Worm (Caenorhabditis elegans) whole organism, L4 larva: ENCODE data around the gene sri-74.
A peak's percentile ranks its signal among the peaks of the same experiment; 100 is the strongest.
"Not testable (repeated sequence)": the region's sequence is repeated elsewhere in the genome, so short reads cannot be mapped to it uniquely, and the experiment has no call there.

Experiments used
- D1046.2 ChIP-seq: fragments of 200-800 bp; sonication (Bioruptor generic); IDR thresholded peaks from 2 replicates; pipeline ENCODE4 v1.3.6; 2022; ENCODE audit warnings: missing genetic modification characterization, missing compliant biosample characterization
- F26F4.8 ChIP-seq: fragments of 200-800 bp; sonication (Bioruptor generic); conservative IDR thresholded peaks from 2 replicates; pipeline ENCODE4 v1.3.6; 2022; ENCODE audit warnings: missing genetic modification characterization, missing compliant biosample characterization
- F49E8.2 ChIP-seq: sonication (generic microtip); optimal IDR thresholded peaks from 2 replicates; lab custom pipeline; 2016; ENCODE audit warnings: missing compliant biosample characterization, mild to moderate bottlenecking, missing genetic modification characterization, borderline replicate concordance
- Y5F2A.4 ChIP-seq: fragments of 200-800 bp; sonication (Bioruptor generic); optimal IDR thresholded peaks from 2 replicates; lab custom pipeline; 2018; ENCODE audit warnings: mild to moderate bottlenecking, missing genetic modification characterization, missing compliant biosample characterization
- Y75B8A.6 ChIP-seq: fragments of 200-800 bp; sonication (Bioruptor generic); IDR thresholded peaks from 2 replicates; pipeline ENCODE4 v1.3.6; 2022; ENCODE audit warnings: missing genetic modification reagents, missing genetic modification characterization, missing compliant biosample characterization
- ZK337.2 ChIP-seq: fragments of 200-800 bp; sonication (Bioruptor generic); IDR thresholded peaks from 2 replicates; pipeline ENCODE4 v1.3.6; 2022; ENCODE audit warnings: missing genetic modification reagents, missing genetic modification characterization, missing compliant biosample characterization
- aha-1 ChIP-seq: fragments of 150-350 bp; peaks from one replicate; lab custom pipeline; 2014; ENCODE audit warnings: missing biosample characterization, missing genetic modification characterization
- ama-1 ChIP-seq: fragments of 150-350 bp; optimal IDR thresholded peaks from 2 replicates; lab custom pipeline; 2014; ENCODE audit warnings: inconsistent platforms, mixed read lengths
- ceh-20 ChIP-seq: fragments of 200-800 bp; sonication (Bioruptor generic); IDR thresholded peaks from 2 replicates; pipeline ENCODE4 v1.3.6; 2022; ENCODE audit warnings: missing genetic modification reagents, missing genetic modification characterization, missing compliant biosample characterization
- ceh-28 ChIP-seq: fragments of 150-350 bp; optimal IDR thresholded peaks from 2 replicates; lab custom pipeline; 2014; ENCODE audit warnings: missing biosample characterization, missing genetic modification reagents, missing genetic modification characterization
- ceh-32 ChIP-seq: sonication (generic microtip); optimal IDR thresholded peaks from 2 replicates; lab custom pipeline; 2016; ENCODE audit warnings: mild to moderate bottlenecking, missing genetic modification characterization, missing compliant biosample characterization; ENCODE audit not compliant: poor library complexity
- ceh-82 ChIP-seq: sonication (generic microtip); optimal IDR thresholded peaks from 2 replicates; lab custom pipeline; 2017; ENCODE audit warnings: missing biosample characterization, missing genetic modification characterization
- cey-2 ChIP-seq: sonication (generic microtip); optimal IDR thresholded peaks from 3 replicates; lab custom pipeline; 2017; ENCODE audit warnings: missing genetic modification characterization, mild to moderate bottlenecking, missing compliant biosample characterization, antibody characterized with exemption, borderline replicate concordance; ENCODE audit not compliant: insufficient read depth
- ctbp-1 ChIP-seq: fragments of 200-800 bp; sonication (Bioruptor generic); IDR thresholded peaks from 2 replicates; pipeline ENCODE4 v1.3.6; 2022; ENCODE audit warnings: missing genetic modification reagents, missing genetic modification characterization, missing compliant biosample characterization
- dmd-6 ChIP-seq: fragments of 200-800 bp; sonication (Bioruptor generic); IDR thresholded peaks from 2 replicates; pipeline ENCODE4 v1.3.6; 2022; ENCODE audit warnings: missing genetic modification reagents, missing genetic modification characterization, missing compliant biosample characterization
- dmd-8 ChIP-seq: fragments of 200-800 bp; sonication (Bioruptor generic); IDR thresholded peaks from 2 replicates; pipeline ENCODE4 v1.3.6; 2022; ENCODE audit warnings: missing genetic modification characterization, missing compliant biosample characterization
- dpl-1 ChIP-seq: fragments of 150-350 bp; optimal IDR thresholded peaks from 2 replicates; lab custom pipeline; 2014; ENCODE audit warnings: missing biosample characterization, missing genetic modification reagents, missing genetic modification characterization
- duxl-1 ChIP-seq: sonication (generic microtip); optimal IDR thresholded peaks from 2 replicates; lab custom pipeline; 2016; ENCODE audit warnings: mild to moderate bottlenecking, missing genetic modification characterization, moderate library complexity, missing compliant biosample characterization; ENCODE audit not compliant: poor library complexity
- egl-43 ChIP-seq: fragments of 200-800 bp; sonication (Bioruptor generic); IDR thresholded peaks from 2 replicates; pipeline ENCODE4 v1.3.6; 2022; ENCODE audit warnings: missing genetic modification reagents, missing genetic modification characterization, missing compliant biosample characterization
- hif-1 ChIP-seq, 2 experiments: sonication (generic microtip); optimal IDR thresholded peaks; 2 replicates each; lab custom pipeline; 2016 to 2017; ENCODE audit warnings: missing compliant biosample characterization in 2 of 2, missing genetic modification characterization in 2 of 2, missing genetic modification reagents in 2 of 2, missing genotype in 2 of 2, mild to moderate bottlenecking in 1 of 2
- hlh-30 ChIP-seq: sonication (generic microtip); optimal IDR thresholded peaks from 2 replicates; lab custom pipeline; 2017; ENCODE audit warnings: antibody characterized with exemption, mild to moderate bottlenecking, missing genetic modification characterization, missing compliant biosample characterization; ENCODE audit not compliant: insufficient read depth
- lin-29 ChIP-seq: fragments of 200-800 bp; sonication (Bioruptor generic); IDR thresholded peaks from 2 replicates; pipeline ENCODE4 v1.3.6; 2022; ENCODE audit warnings: missing genetic modification reagents, missing genetic modification characterization, missing compliant biosample characterization
- lin-38 ChIP-seq: fragments of 200-800 bp; sonication (Bioruptor generic); IDR thresholded peaks from 2 replicates; pipeline ENCODE4 v1.3.6; 2022; ENCODE audit warnings: missing genetic modification reagents, missing genetic modification characterization, missing compliant biosample characterization
- lir-3 ChIP-seq: sonication (generic microtip); optimal IDR thresholded peaks from 2 replicates; lab custom pipeline; 2016; ENCODE audit warnings: mild to moderate bottlenecking, missing genetic modification characterization, missing compliant biosample characterization
- mdt-29 ChIP-seq: fragments of 200-800 bp; sonication (Bioruptor generic); IDR thresholded peaks from 2 replicates; pipeline ENCODE4 v1.3.6; 2022; ENCODE audit warnings: missing genetic modification reagents, missing genetic modification characterization, missing compliant biosample characterization
- mxl-3 ChIP-seq: fragments of 200-800 bp; sonication (Bioruptor generic); optimal IDR thresholded peaks from 2 replicates; lab custom pipeline; 2018; ENCODE audit warnings: mild to moderate bottlenecking, missing genetic modification characterization, missing compliant biosample characterization
- nhr-102 ChIP-seq: sonication (generic microtip); optimal IDR thresholded peaks from 2 replicates; lab custom pipeline; 2016; ENCODE audit warnings: mild to moderate bottlenecking, missing genetic modification characterization, moderate library complexity, missing compliant biosample characterization
- nhr-11 ChIP-seq: fragments of 150-350 bp; optimal IDR thresholded peaks from 2 replicates; lab custom pipeline; 2014; ENCODE audit warnings: missing biosample characterization, missing genetic modification characterization
- nhr-237 ChIP-seq: sonication (generic microtip); optimal IDR thresholded peaks from 2 replicates; lab custom pipeline; 2017; ENCODE audit warnings: missing biosample characterization, missing genetic modification characterization
- nhr-28 ChIP-seq: fragments of 150-350 bp; optimal IDR thresholded peaks from 2 replicates; lab custom pipeline; 2014; ENCODE audit warnings: missing biosample characterization, missing genetic modification characterization
- nhr-76 ChIP-seq: fragments of 150-350 bp; optimal IDR thresholded peaks from 2 replicates; lab custom pipeline; 2014; ENCODE audit warnings: missing biosample characterization, missing genetic modification characterization
- pqm-1 ChIP-seq: sonication (generic microtip); optimal IDR thresholded peaks from 2 replicates; lab custom pipeline; 2017; ENCODE audit warnings: missing biosample characterization, missing genetic modification characterization
- rbr-2 ChIP-seq: sonication (generic microtip); optimal IDR thresholded peaks from 2 replicates; lab custom pipeline; 2016; ENCODE audit warnings: missing genotype, missing genetic modification characterization, missing compliant biosample characterization
- sdz-12 ChIP-seq: fragments of 200-800 bp; sonication (Bioruptor generic); optimal IDR thresholded peaks from 2 replicates; lab custom pipeline; 2018; ENCODE audit warnings: mild to moderate bottlenecking, missing genetic modification characterization, missing compliant biosample characterization
- skn-1 ChIP-seq: fragments of 150-350 bp; optimal IDR thresholded peaks from 2 replicates; lab custom pipeline; 2014; ENCODE audit warnings: missing biosample characterization, missing genetic modification characterization
- snpc-4 ChIP-seq: fragments of 150-350 bp; optimal IDR thresholded peaks from 2 replicates; lab custom pipeline; 2014; ENCODE audit warnings: missing biosample characterization, missing genetic modification characterization
- unc-130 ChIP-seq: sonication (generic microtip); optimal IDR thresholded peaks from 2 replicates; lab custom pipeline; 2016; ENCODE audit warnings: missing genetic modification reagents, missing genetic modification characterization, missing compliant biosample characterization
- unc-62 ChIP-seq, 3 experiments: fragments of 150-350 bp in 1 of 3; sonication (generic microtip); optimal IDR thresholded peaks in 2 of 3; peaks in 1 of 3; 1 replicate in 1 of 3; 2 replicates in 2 of 3; lab custom pipeline; 2014 to 2017; ENCODE audit warnings: missing biosample characterization in 3 of 3, missing genetic modification characterization in 3 of 3, missing genetic modification reagents in 3 of 3, missing genotype in 1 of 3
- zag-1 ChIP-seq: fragments of 150-350 bp; optimal IDR thresholded peaks from 2 replicates; lab custom pipeline; 2014; ENCODE audit warnings: missing biosample characterization, missing genetic modification characterization
- zfp-3 ChIP-seq: fragments of 200-800 bp; sonication (Bioruptor generic); conservative IDR thresholded peaks from 2 replicates; pipeline ENCODE4 v1.3.6; 2022; ENCODE audit warnings: missing genetic modification reagents, missing genetic modification characterization, missing compliant biosample characterization

The sri-74 gene

ce11 chrII:2619148-2619547 is 36.2 kb upstream of the sri-74 start, which contains the start of gene msrp-6:
Gene msrp-6, plus strand, starts transcription at chrII:2619448.
- TF ChIP-seq unc-62 (GFP tag; optimal IDR thresholded peaks at IDR 0.05 in 1 of 2; lab: Kevin White, UChicago), result peak in 1 of 2 experiments; percentile 28
- TF ChIP-seq unc-62 (tag; optimal IDR thresholded peaks at IDR 0.05; lab: Kevin White, UChicago), result not testable (repeated sequence)
- peak; percentile 25 for TF ChIP-seq aha-1 (tag; lab: Kevin White, UChicago)

- not testable (repeated sequence) for TF ChIP-seq Y5F2A.4 (GFP tag; lab: Kevin White, UChicago); hif-1 (tag; optimal IDR thresholded peaks at IDR 0.05; lab: Kevin White, UChicago); unc-130 (GFP tag; lab: Kevin White, UChicago)
These were observed 33.7 kb upstream of the sri-74 start, which contains the start of gene msrp-5 for ce11 chrII:2616634-2617033. Gene msrp-5, plus strand, starts transcription at chrII:2616934.

ce11 chrII:2612278-2612677 is 29.3 kb upstream of the sri-74 start, which contains the start of gene D2062.13:
Gene D2062.13, plus strand, starts transcription at chrII:2612578.
- TF ChIP-seq ceh-82; ama-1 (lab: Kevin White, UChicago); Y5F2A.4 (GFP tag; lab: Kevin White, UChicago): not testable (repeated sequence)

- no peak for TF ChIP-seq nhr-76 (tag; lab: Kevin White, UChicago)
- no peak for TF ChIP-seq F49E8.2 (tag; lab: Kevin White, UChicago)
- no peak for TF ChIP-seq dmd-6
- no peak for TF ChIP-seq duxl-1 (tag; lab: Kevin White, UChicago)
- no peak for TF ChIP-seq rbr-2
- TF ChIP-seq F26F4.8 (GFP tag; lab: Robert Waterston, UW), result no peak
- TF ChIP-seq ceh-32 (tag; lab: Kevin White, UChicago), result no peak
- no peak for TF ChIP-seq Y75B8A.6
- no peak for TF ChIP-seq nhr-11 (tag; lab: Kevin White, UChicago)
- no peak for TF ChIP-seq unc-130 (GFP tag; lab: Kevin White, UChicago)
- no peak for TF ChIP-seq zfp-3 (GFP tag; lab: Robert Waterston, UW)
- no peak for TF ChIP-seq unc-62 (GFP tag; optimal IDR thresholded peaks at IDR 0.05 in 1 of 2; lab: Kevin White, UChicago)
- TF ChIP-seq unc-62 (tag; optimal IDR thresholded peaks at IDR 0.05; lab: Kevin White, UChicago), result no peak
- no peak for TF ChIP-seq dmd-8
- no peak for TF ChIP-seq dpl-1 (GFP tag; lab: Kevin White, UChicago)
- no peak for TF ChIP-seq ceh-82
- no peak for TF ChIP-seq lir-3 (tag; lab: Kevin White, UChicago)
- no peak for TF ChIP-seq mdt-29 (GFP tag; lab: Robert Waterston, UW)
These were observed 28.1 kb upstream of the sri-74 start for ce11 chrII:2611009-2611408.

DNA sequence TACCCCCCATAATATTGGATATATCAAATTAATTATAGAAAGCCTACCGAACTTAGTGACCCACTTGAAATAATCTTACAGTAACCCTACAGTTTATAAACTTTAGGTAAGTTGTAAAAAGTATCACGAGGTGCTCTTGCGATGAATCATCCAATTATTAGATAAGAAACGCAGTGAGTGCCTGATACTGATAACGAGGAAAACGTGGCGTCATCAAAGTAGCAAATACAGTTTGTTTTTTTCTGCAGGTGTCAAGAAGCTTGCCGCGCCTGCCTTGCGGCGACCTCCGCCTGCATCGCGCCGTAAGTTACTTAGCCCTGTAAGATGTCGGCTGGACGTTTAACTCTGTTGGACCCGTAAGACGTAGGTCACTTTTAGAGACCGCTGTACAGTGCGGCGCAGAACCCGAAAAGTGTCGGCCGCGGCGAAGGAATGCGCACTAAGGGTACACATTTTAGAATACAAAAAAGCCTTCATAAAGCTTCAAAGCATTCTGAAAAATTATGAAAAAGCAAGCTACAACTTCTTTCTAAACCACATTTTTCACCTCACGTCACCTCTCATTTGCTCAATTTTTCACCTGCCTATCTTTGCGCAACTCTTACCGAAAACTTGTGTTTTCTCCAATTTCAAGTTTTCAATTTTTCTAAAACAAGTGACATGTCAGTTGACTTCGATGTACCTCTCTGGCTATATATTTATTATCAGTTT is 27.4 kb upstream of the sri-74 start, which contains the start of gene sri-38:
Gene sri-38, plus strand, starts transcription at position 661 of the 711 bp plus-strand sequence.
- no peak for TF ChIP-seq sdz-12 (GFP tag; lab: Kevin White, UChicago)
- no peak for TF ChIP-seq snpc-4 (tag; lab: Kevin White, UChicago)
- peak; percentile 77 for TF ChIP-seq pqm-1
- peak; percentile 45 for TF ChIP-seq nhr-102
- no peak for TF ChIP-seq ctbp-1 (GFP tag; lab: Robert Waterston, UW)
- no peak for TF ChIP-seq skn-1
- no peak for TF ChIP-seq zfp-3 (GFP tag; lab: Robert Waterston, UW)
- no peak for TF ChIP-seq lin-38
- no peak for TF ChIP-seq hlh-30 (tag; lab: Kevin White, UChicago)
- TF ChIP-seq egl-43, result no peak
- no peak for TF ChIP-seq zag-1 (tag; lab: Kevin White, UChicago)
- TF ChIP-seq dpl-1 (GFP tag; lab: Kevin White, UChicago), result no peak
- peak; percentile 17 for TF ChIP-seq mxl-3 (GFP tag; lab: Kevin White, UChicago)
- TF ChIP-seq ZK337.2 (GFP tag; lab: Robert Waterston, UW), result no peak
- TF ChIP-seq aha-1 (tag; lab: Kevin White, UChicago), result no peak
- TF ChIP-seq ceh-28 (tag; lab: Kevin White, UChicago), result no peak
- TF ChIP-seq unc-62 (GFP tag; optimal IDR thresholded peaks at IDR 0.05 in 1 of 2; lab: Kevin White, UChicago), result no peak
- no peak for TF ChIP-seq unc-62 (tag; optimal IDR thresholded peaks at IDR 0.05; lab: Kevin White, UChicago)
- TF ChIP-seq nhr-237 (tag; lab: Kevin White, UChicago), result no peak
- TF ChIP-seq cey-2 (tag; lab: Kevin White, UChicago), result no peak
- TF ChIP-seq lin-29 (GFP tag; lab: Robert Waterston, UW), result no peak
- TF ChIP-seq D1046.2, result no peak
- TF ChIP-seq ceh-20 (GFP tag; lab: Robert Waterston, UW), result no peak
- no peak for TF ChIP-seq F26F4.8 (GFP tag; lab: Robert Waterston, UW)
- peak; percentile 65 for TF ChIP-seq nhr-28 (tag; lab: Kevin White, UChicago)
- no peak for TF ChIP-seq dmd-8
- no peak for TF ChIP-seq nhr-11 (tag; lab: Kevin White, UChicago)
